Worm (Caenorhabditis elegans): ENCODE measurements around the gene clec-72.

ce11 chrIV:3962584-3962983, 18.0 kb downstream of the clec-72 start, which contains the start of gene Y46C8AM.1:
- no peak for TF ChIP-seq dsc-1 (tag; optimal IDR thresholded peaks at IDR 0.05)
- no peak for TF ChIP-seq fkh-4 (tag; optimal IDR thresholded peaks at IDR 0.05; ENCODE audit: borderline replicate concordance)
- no peak for TF ChIP-seq lin-15B (tag; optimal IDR thresholded peaks at IDR 0.05)
- no peak for TF ChIP-seq nhr-237 (tag; optimal IDR thresholded peaks at IDR 0.05)
- TF ChIP-seq F16B12.6 (tag; optimal IDR thresholded peaks at IDR 0.05), result no peak
- no peak for TF ChIP-seq efl-3 (GFP tag; optimal IDR thresholded peaks at IDR 0.05)
- TF ChIP-seq fos-1 (tag; optimal IDR thresholded peaks at IDR 0.05), result no peak
- no peak for TF ChIP-seq elt-3 (tag; optimal IDR thresholded peaks at IDR 0.05)
- TF ChIP-seq ceh-82 (tag; optimal IDR thresholded peaks at IDR 0.05), result no peak
- TF ChIP-seq ets-5 (GFP tag; IDR thresholded peaks at IDR 0.05), result no peak
- no peak for TF ChIP-seq C16A3.4 (tag; optimal IDR thresholded peaks at IDR 0.05)
- no peak for TF ChIP-seq unc-62 (GFP tag; optimal IDR thresholded peaks at IDR 0.05)
- TF ChIP-seq elt-2 (tag; optimal IDR thresholded peaks at IDR 0.05), result no peak
- TF ChIP-seq ztf-4 (tag; optimal IDR thresholded peaks at IDR 0.05), result no peak

All from whole organism, L1 larva.